Worm (Caenorhabditis elegans): ENCODE results near the gene F35H10.2.

F35H10.2 gene

DNA sequence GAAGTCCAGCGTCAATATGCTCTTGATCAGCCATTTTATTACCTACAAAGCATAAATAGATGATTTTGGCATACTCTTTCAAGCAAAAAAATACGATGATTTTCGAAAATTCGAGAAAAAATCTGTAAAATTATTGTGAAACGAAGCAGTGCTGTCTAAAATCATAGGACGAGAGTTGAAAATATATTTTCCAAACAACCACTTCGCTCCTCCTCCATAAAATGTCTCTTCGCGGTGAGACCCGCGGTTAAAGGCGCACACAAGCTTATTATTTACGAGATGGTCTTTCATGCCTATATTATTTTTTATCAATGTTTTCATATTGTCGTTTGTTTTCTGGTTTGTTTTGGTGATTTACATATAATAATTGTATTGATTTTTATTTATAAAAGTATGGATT is 50.3 kb downstream of the F35H10.2 start, which contains the start of gene nap-1 (continued):
- TF ChIP-seq nhr-77 (tag; optimal IDR thresholded peaks at IDR 0.05) (no peak), F13H6.1 (tag; optimal IDR thresholded peaks at IDR 0.05) (peak; percentile 46), crh-2 (tag; optimal IDR thresholded peaks at IDR 0.05) (peak; percentile 73), ztf-11 (tag; optimal IDR thresholded peaks at IDR 0.05) (no peak), nhr-129 (tag; optimal IDR thresholded peaks at IDR 0.05) (peak; percentile 87), lin-11 (tag; optimal IDR thresholded peaks at IDR 0.05) (peak; percentile 2), gmeb-1 (tag; optimal IDR thresholded peaks at IDR 0.05) (peak; percentile 76), egl-27 (tag; optimal IDR thresholded peaks at IDR 0.05) (no peak), ceh-82 (tag; optimal IDR thresholded peaks at IDR 0.05) (peak; percentile 19)
